Worm (Caenorhabditis elegans) whole organism, midembryonic: Measurements from ENCODE around the gene rab-28.

Experiments used
- T22C8.4 ChIP-seq: fragments of 200-800 bp; sonication (Bioruptor generic); IDR thresholded peaks from 2 replicates; pipeline ENCODE4 v1.3.6; 2022; ENCODE audit warnings: missing genetic modification characterization, missing compliant biosample characterization
- cog-1 ChIP-seq: sonication (generic microtip); optimal IDR thresholded peaks from 2 replicates; lab custom pipeline; 2016; ENCODE audit warnings: missing genetic modification characterization, missing compliant biosample characterization
- flt-1 ChIP-seq: fragments of 200-800 bp; sonication (Bioruptor generic); IDR thresholded peaks from 2 replicates; pipeline ENCODE4 v1.3.6; 2022; ENCODE audit warnings: missing genetic modification characterization, missing compliant biosample characterization
- klf-2 ChIP-seq: fragments of 200-800 bp; sonication (Bioruptor generic); conservative IDR thresholded peaks from 2 replicates; pipeline ENCODE4 v1.3.6; 2022; ENCODE audit warnings: missing genetic modification reagents, missing genetic modification characterization, missing compliant biosample characterization
- med-1 ChIP-seq: sonication (generic microtip); optimal IDR thresholded peaks from 2 replicates; lab custom pipeline; 2017; ENCODE audit warnings: missing genetic modification characterization, mild to moderate bottlenecking, missing compliant biosample characterization, antibody characterized with exemption, missing genetic modification reagents; ENCODE audit not compliant: insufficient read depth
- ref-1 ChIP-seq: fragments of 200-800 bp; sonication (Bioruptor generic); conservative IDR thresholded peaks from 2 replicates; pipeline ENCODE4 v1.3.6; 2022; ENCODE audit warnings: missing genetic modification reagents, missing genetic modification characterization, missing compliant biosample characterization
- tab-1 ChIP-seq: fragments of 200-800 bp; sonication (Bioruptor generic); IDR thresholded peaks from 2 replicates; pipeline ENCODE4 v1.3.6; 2022; ENCODE audit warnings: missing genetic modification characterization, missing compliant biosample characterization
- ztf-23 ChIP-seq: fragments of 200-800 bp; sonication (Bioruptor generic); IDR thresholded peaks from 2 replicates; pipeline ENCODE4 v1.3.6; 2022; ENCODE audit warnings: missing genetic modification reagents, missing genetic modification characterization, missing compliant biosample characterization
- ztf-29 ChIP-seq: fragments of 200-800 bp; sonication (Bioruptor generic); IDR thresholded peaks from 2 replicates; pipeline ENCODE4 v1.3.6; 2022; ENCODE audit warnings: missing genetic modification reagents, missing genetic modification characterization, missing compliant biosample characterization

- TF ChIP-seq flt-1 (GFP tag; lab: Robert Waterston, UW) (no peak), cog-1 (tag; lab: Kevin White, UChicago) (no peak), T22C8.4 (GFP tag; lab: Robert Waterston, UW) (no peak), med-1 (GFP tag; lab: Kevin White, UChicago) (no peak), ztf-29 (GFP tag; lab: Robert Waterston, UW) (no peak), klf-2 (GFP tag; lab: Robert Waterston, UW) (no peak), ref-1 (GFP tag; lab: Robert Waterston, UW) (no peak), ztf-23 (GFP tag; lab: Robert Waterston, UW) (no peak), tab-1 (no peak)
Measured at ce11 chrIV:9259687-9260086, 15.9 kb upstream of the rab-28 start, which contains the start of gene Y11D7A.10.
